Fruit fly (Drosophila melanogaster): ENCODE data around the gene Atac3.

The Atac3 gene

dm6 chr3L:292146-292776 lies 35.5 kb downstream of the Atac3 start (continued):
- TF ChIP-seq CG2678 (tag; optimal IDR thresholded peaks at IDR 0.05) (no peak), nau (GFP tag; optimal IDR thresholded peaks at IDR 0.05) (no peak), CG4854 (GFP tag; optimal IDR thresholded peaks at IDR 0.05) (peak; percentile 80), dpn (GFP tag; optimal IDR thresholded peaks at IDR 0.05) (peak in 1 of 2 experiments; percentile 10), Ravus (GFP tag; IDR thresholded peaks at IDR 0.05) (no peak), amos (GFP tag; IDR thresholded peaks at IDR 0.05; ENCODE audit: partially characterized antibody) (no peak), CG3995 (GFP tag; optimal IDR thresholded peaks at IDR 0.05) (no peak), CG14050 (GFP tag; IDR thresholded peaks at IDR 0.05) (0 out of 3 replicates have a peak, but pooled peaks have one; percentile 12), nerfin-2 (GFP tag; IDR thresholded peaks at IDR 0.05; ENCODE audit: partially characterized antibody) (no peak), tx (GFP tag; optimal IDR thresholded peaks at IDR 0.05) (no peak), usp (GFP tag; optimal IDR thresholded peaks at IDR 0.05) (no peak), CG30403 (GFP tag; optimal IDR thresholded peaks at IDR 0.05) (no peak), Adf1 (GFP tag; IDR thresholded peaks at IDR 0.05) (no peak), CG9797 (GFP tag; optimal IDR thresholded peaks at IDR 0.05) (peak; percentile 97), ro (GFP tag; IDR thresholded peaks at IDR 0.05) (no peak), CG10462 (GFP tag; optimal IDR thresholded peaks at IDR 0.05) (no peak), phol (tag; optimal IDR thresholded peaks at IDR 0.05) (peak; percentile 51), bsh (GFP tag; optimal IDR thresholded peaks at IDR 0.05) (no peak), sens (GFP tag) (peak; percentile 44), CG2712 (tag; optimal IDR thresholded peaks at IDR 0.05) (peak; percentile 38), nom (GFP tag; optimal IDR thresholded peaks at IDR 0.05) (peak; percentile 7), pzg (GFP tag; optimal IDR thresholded peaks at IDR 0.05) (peak; percentile 93), gcm2 (GFP tag; optimal IDR thresholded peaks at IDR 0.05) (no peak), CG9609 (GFP tag; optimal IDR thresholded peaks at IDR 0.05) (no peak), dan (GFP tag; IDR thresholded peaks at IDR 0.05) (no peak), CG15011 (GFP tag; optimal IDR thresholded peaks at IDR 0.05) (no peak), CG18262 (tag; optimal IDR thresholded peaks at IDR 0.05) (no peak), CG16779 (GFP tag; IDR thresholded peaks at IDR 0.05) (no peak), Ets97D (GFP tag; optimal IDR thresholded peaks at IDR 0.05) (peak; percentile 71), gro (GFP tag; optimal IDR thresholded peaks at IDR 0.05) (peak; percentile 46), slp2 (GFP tag; optimal IDR thresholded peaks at IDR 0.05) (no peak), Hr78 (GFP tag; optimal IDR thresholded peaks at IDR 0.05) (peak in 1 of 2 experiments; percentile 98), CG14710 (tag; optimal IDR thresholded peaks at IDR 0.05) (peak; percentile 70), chm (GFP tag; IDR thresholded peaks at IDR 0.05) (peak; percentile 64; the same call in 1 of the 2 replicates), ERR (GFP tag; optimal IDR thresholded peaks at IDR 0.05) (no peak), CG6654 (GFP tag; optimal IDR thresholded peaks at IDR 0.05) (no peak), CG13123 (GFP tag; optimal IDR thresholded peaks at IDR 0.05) (no peak), MBD-R2 (GFP tag; IDR thresholded peaks at IDR 0.05) (peak; percentile 70), CG11247 (GFP tag; IDR thresholded peaks at IDR 0.05) (no peak), CG11093 (GFP tag; IDR thresholded peaks at IDR 0.05) (no peak), Sox100B (GFP tag; optimal IDR thresholded peaks at IDR 0.05) (no peak), tap (tag; optimal IDR thresholded peaks at IDR 0.05) (no peak), bab2 (GFP tag; optimal IDR thresholded peaks at IDR 0.05) (no peak), jigr1 (GFP tag; IDR thresholded peaks at IDR 0.05) (no peak), CG11695 (GFP tag; IDR thresholded peaks at IDR 0.05) (no peak; the same call in 2 of the 3 replicates), CG4404 (GFP tag; IDR thresholded peaks at IDR 0.05) (no peak), lbe (GFP tag; optimal IDR thresholded peaks at IDR 0.05) (no peak), disco-r (GFP tag; optimal IDR thresholded peaks at IDR 0.05) (no peak), ranshi (GFP tag; IDR thresholded peaks at IDR 0.05) (no peak), bcd (GFP tag; optimal IDR thresholded peaks at IDR 0.05) (no peak), cas (GFP tag; IDR thresholded peaks at IDR 0.05) (no peak)
